Fruit fly (Drosophila melanogaster) whole organism, prepupa: Measurements from ENCODE around the gene CenB1A.

Experiments used
- Blimp-1 ChIP-seq: fragments of 200-800 bp; sonication (Bioruptor generic); optimal IDR thresholded peaks from 3 replicates; lab custom pipeline; 2017; ENCODE audit warnings: missing biosample characterization, missing genetic modification characterization, mild to moderate bottlenecking, moderate library complexity, missing genetic modification reagents
- CG10669 ChIP-seq: fragments of 200-800 bp; sonication (Bioruptor generic); optimal IDR thresholded peaks from 3 replicates; lab custom pipeline; 2018; ENCODE audit warnings: missing biosample characterization, mild to moderate bottlenecking, missing genetic modification characterization, moderate library complexity
- CG11294 ChIP-seq: fragments of 200-800 bp; sonication (Bioruptor generic); IDR thresholded peaks from 2 replicates; pipeline ENCODE4 v1.3.6; 2022; ENCODE audit warnings: missing biosample characterization, missing genetic modification characterization
- CG11762 ChIP-seq: fragments of 200-800 bp; sonication (Bioruptor generic); optimal IDR thresholded peaks from 3 replicates; lab custom pipeline; 2016; ENCODE audit warnings: missing biosample characterization, missing genetic modification characterization; ENCODE audit not compliant: insufficient read depth
- CG11902 ChIP-seq: fragments of 200-800 bp; sonication (Bioruptor generic); optimal IDR thresholded peaks from 3 replicates; lab custom pipeline; 2016; ENCODE audit warnings: missing biosample characterization, missing genetic modification characterization
- CG15336 ChIP-seq: fragments of 200-800 bp; sonication (Bioruptor generic); IDR thresholded peaks from 2 replicates; pipeline ENCODE4 v1.3.6; 2022; ENCODE audit warnings: missing biosample characterization, missing genetic modification characterization
- CG1621 ChIP-seq: fragments of 200-800 bp; sonication (Bioruptor generic); optimal IDR thresholded peaks from 3 replicates; lab custom pipeline; 2018; ENCODE audit warnings: missing biosample characterization, mild to moderate bottlenecking, missing genetic modification characterization
- CG16779 ChIP-seq: fragments of 200-800 bp; sonication (Bioruptor generic); optimal IDR thresholded peaks from 3 replicates; lab custom pipeline; 2017; ENCODE audit warnings: missing biosample characterization, mild to moderate bottlenecking, missing genetic modification characterization
- CG3032 ChIP-seq: fragments of 200-800 bp; optimal IDR thresholded peaks from 2 replicates; lab custom pipeline; 2019; ENCODE audit warnings: missing biosample characterization, mild to moderate bottlenecking, missing genetic modification characterization, moderate library complexity
- CG32006 ChIP-seq: fragments of 200-800 bp; sonication (Bioruptor generic); optimal IDR thresholded peaks from 3 replicates; lab custom pipeline; 2017; ENCODE audit warnings: missing biosample characterization, mild to moderate bottlenecking, missing genetic modification characterization
- CG6792 ChIP-seq: fragments of 200-800 bp; sonication (Bioruptor generic); optimal IDR thresholded peaks from 3 replicates; lab custom pipeline; 2016; ENCODE audit warnings: missing biosample characterization, missing genetic modification characterization
- CG6854 ChIP-seq: fragments of 200-800 bp; sonication (Bioruptor generic); optimal IDR thresholded peaks from 2 replicates; lab custom pipeline; 2017; ENCODE audit warnings: missing biosample characterization, mild to moderate bottlenecking, missing genetic modification characterization
- CG7368 ChIP-seq: fragments of 200-800 bp; sonication (Bioruptor generic); optimal IDR thresholded peaks from 3 replicates; lab custom pipeline; 2016; ENCODE audit warnings: missing biosample characterization, missing genetic modification characterization
- CG8119 ChIP-seq: fragments of 200-800 bp; sonication (Bioruptor generic); IDR thresholded peaks from 3 replicates; pipeline ENCODE4 v1.3.6; 2022; ENCODE audit warnings: missing biosample characterization, missing genetic modification characterization
- CG8319 ChIP-seq: fragments of 200-800 bp; sonication (Bioruptor generic); optimal IDR thresholded peaks from 3 replicates; lab custom pipeline; 2016; ENCODE audit warnings: missing biosample characterization, missing genetic modification characterization
- CG8632 ChIP-seq: fragments of 200-800 bp; sonication (Bioruptor generic); optimal IDR thresholded peaks from 3 replicates; lab custom pipeline; 2016; ENCODE audit warnings: missing biosample characterization, missing genetic modification characterization
- CG9139 ChIP-seq: fragments of 200-800 bp; sonication (Bioruptor generic); optimal IDR thresholded peaks from 3 replicates; lab custom pipeline; 2017; ENCODE audit warnings: missing biosample characterization, mild to moderate bottlenecking, missing genetic modification characterization
- Eip93F ChIP-seq: fragments of 200-800 bp; sonication (Bioruptor generic); optimal IDR thresholded peaks from 2 replicates; lab custom pipeline; 2016; ENCODE audit warnings: missing biosample characterization, mild to moderate bottlenecking, missing genetic modification characterization
- Ets21C ChIP-seq: fragments of 200-800 bp; sonication (Bioruptor generic); optimal IDR thresholded peaks from 3 replicates; lab custom pipeline; 2016; ENCODE audit warnings: missing biosample characterization, missing genetic modification characterization
- Ets96B ChIP-seq: fragments of 200-800 bp; optimal IDR thresholded peaks from 2 replicates; lab custom pipeline; 2019; ENCODE audit warnings: missing biosample characterization, mild to moderate bottlenecking, missing genetic modification characterization, moderate library complexity
- Hr38 ChIP-seq: sonication (Bioruptor generic); optimal IDR thresholded peaks from 2 replicates; lab custom pipeline; 2016; ENCODE audit warnings: missing biosample characterization, missing genetic modification characterization
- Hr4 ChIP-seq: fragments of 200-800 bp; sonication (Bioruptor generic); optimal IDR thresholded peaks from 3 replicates; lab custom pipeline; 2016; ENCODE audit warnings: missing biosample characterization, missing genetic modification characterization
- Met ChIP-seq: fragments of 200-800 bp; sonication (Bioruptor generic); optimal IDR thresholded peaks from 3 replicates; lab custom pipeline; 2016; ENCODE audit warnings: missing biosample characterization, missing genetic modification characterization
- OdsH ChIP-seq: fragments of 200-800 bp; sonication (Bioruptor generic); optimal IDR thresholded peaks from 3 replicates; lab custom pipeline; 2016; ENCODE audit warnings: missing biosample characterization, missing genetic modification characterization
- Smox ChIP-seq: fragments of 200-800 bp; sonication (Bioruptor generic); optimal IDR thresholded peaks from 3 replicates; lab custom pipeline; 2016; ENCODE audit warnings: missing biosample characterization, missing genetic modification characterization
- Sox102F ChIP-seq: fragments of 200-800 bp; sonication (Bioruptor generic); optimal IDR thresholded peaks from 2 replicates; lab custom pipeline; 2016; ENCODE audit warnings: missing biosample characterization, mild to moderate bottlenecking, missing genetic modification characterization
- Sox14 ChIP-seq: fragments of 200-800 bp; sonication (Bioruptor generic); optimal IDR thresholded peaks from 3 replicates; lab custom pipeline; 2016; ENCODE audit warnings: missing biosample characterization, missing genetic modification characterization
- Sox15 ChIP-seq: fragments of 200-800 bp; sonication (Bioruptor generic); optimal IDR thresholded peaks from 3 replicates; lab custom pipeline; 2016; ENCODE audit warnings: missing biosample characterization, missing genetic modification characterization
- achi ChIP-seq: fragments of 200-800 bp; sonication (Bioruptor generic); optimal IDR thresholded peaks from 3 replicates; lab custom pipeline; 2016; ENCODE audit warnings: missing biosample characterization, missing genetic modification characterization
- acj6 ChIP-seq: fragments of 200-800 bp; sonication (Bioruptor generic); optimal IDR thresholded peaks from 3 replicates; lab custom pipeline; 2016; ENCODE audit warnings: missing biosample characterization, missing genetic modification characterization
- cyc ChIP-seq: fragments of 200-800 bp; sonication (Bioruptor generic); optimal IDR thresholded peaks from 3 replicates; lab custom pipeline; 2016; ENCODE audit warnings: missing biosample characterization, missing genetic modification characterization
- dsx ChIP-seq: fragments of 200-800 bp; optimal IDR thresholded peaks from 3 replicates; lab custom pipeline; 2019; ENCODE audit warnings: missing biosample characterization, mild to moderate bottlenecking, missing genetic modification characterization, moderate library complexity; ENCODE audit not compliant: poor library complexity, severe bottlenecking
- eg ChIP-seq: fragments of 200-800 bp; sonication (Bioruptor generic); IDR thresholded peaks from 3 replicates; pipeline ENCODE4 v1.3.6; 2022; ENCODE audit warnings: missing biosample characterization, missing genetic modification characterization
- esn ChIP-seq: fragments of 200-800 bp; sonication (Bioruptor generic); optimal IDR thresholded peaks from 2 replicates; lab custom pipeline; 2016; ENCODE audit warnings: missing biosample characterization, mild to moderate bottlenecking, missing genetic modification characterization, moderate library complexity
- fd85E ChIP-seq: fragments of 200-800 bp; sonication (Bioruptor generic); optimal IDR thresholded peaks from 3 replicates; lab custom pipeline; 2016; ENCODE audit warnings: missing biosample characterization, missing genetic modification characterization
- fkh ChIP-seq: fragments of 200-800 bp; sonication (Bioruptor generic); optimal IDR thresholded peaks from 3 replicates; lab custom pipeline; 2017; ENCODE audit warnings: missing biosample characterization, mild to moderate bottlenecking, missing genetic modification characterization, moderate library complexity
- lz ChIP-seq: fragments of 200-800 bp; sonication (Bioruptor generic); optimal IDR thresholded peaks from 3 replicates; lab custom pipeline; 2016; ENCODE audit warnings: missing biosample characterization, missing genetic modification characterization
- net ChIP-seq: fragments of 200-800 bp; sonication (Bioruptor generic); optimal IDR thresholded peaks from 3 replicates; lab custom pipeline; 2016; ENCODE audit warnings: missing biosample characterization, missing genetic modification characterization
- pdm3 ChIP-seq: fragments of 200-800 bp; sonication (Bioruptor generic); optimal IDR thresholded peaks from 3 replicates; lab custom pipeline; 2016; ENCODE audit warnings: missing biosample characterization, missing genetic modification characterization
- salr ChIP-seq, 2 experiments: fragments of 200-800 bp; sonication (Bioruptor generic); optimal IDR thresholded peaks; 3 replicates each; lab custom pipeline; 2016 to 2018; ENCODE audit warnings: missing biosample characterization in 2 of 2, missing genetic modification characterization in 2 of 2, mild to moderate bottlenecking in 1 of 2
- spab ChIP-seq: fragments of 200-800 bp; sonication (Bioruptor generic); optimal IDR thresholded peaks from 2 replicates; lab custom pipeline; 2017; ENCODE audit warnings: missing biosample characterization, mild to moderate bottlenecking, missing genetic modification characterization, missing genetic modification reagents
- ss ChIP-seq, 2 experiments: fragments of 200-800 bp; sonication (Bioruptor generic); optimal IDR thresholded peaks; 2 replicates in 1 of 2; 3 replicates in 1 of 2; lab custom pipeline; 2017 to 2018; ENCODE audit warnings: mild to moderate bottlenecking in 2 of 2, missing biosample characterization in 2 of 2, missing genetic modification characterization in 2 of 2, moderate library complexity in 1 of 2
- svp ChIP-seq: fragments of 200-800 bp; sonication (Bioruptor generic); peaks from one replicate; lab custom pipeline; 2016; ENCODE audit warnings: missing biosample characterization, missing genetic modification characterization
- topi ChIP-seq: fragments of 200-800 bp; sonication (Bioruptor generic); optimal IDR thresholded peaks from 3 replicates; lab custom pipeline; 2016; ENCODE audit warnings: missing biosample characterization, missing genetic modification characterization
- vri ChIP-seq: fragments of 200-800 bp; sonication (Bioruptor generic); optimal IDR thresholded peaks from 3 replicates; lab custom pipeline; 2016; ENCODE audit warnings: missing biosample characterization, mild to moderate bottlenecking, missing genetic modification characterization

CenB1A gene

DNA sequence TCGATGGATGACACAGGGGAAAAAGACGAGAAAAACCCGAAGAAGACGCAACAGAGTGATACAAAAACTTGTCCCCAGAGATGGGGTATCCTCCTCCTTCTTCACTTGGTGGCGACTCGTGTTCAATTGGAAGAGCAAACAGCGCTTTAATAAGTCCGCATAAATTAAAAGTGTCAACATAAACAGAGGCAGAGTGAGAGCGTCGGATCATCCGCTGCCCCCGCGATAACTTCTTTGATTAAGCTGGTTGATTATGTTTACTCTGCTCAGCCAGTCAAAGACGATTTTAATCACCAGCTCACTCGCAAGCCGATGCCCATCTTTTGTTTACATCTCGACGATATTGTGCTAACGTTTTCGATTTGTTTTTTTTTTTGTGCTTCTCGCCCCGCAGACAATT is 1.7 kb downstream of the CenB1A start (continued):
- TF ChIP-seq CG32006 (GFP tag; lab: Kevin White, UChicago) (no peak), net (GFP tag; lab: Kevin White, UChicago) (no peak), lz (GFP tag; lab: Kevin White, UChicago) (no peak), CG1621 (tag; lab: Kevin White, UChicago) (no peak), spab (GFP tag; lab: Kevin White, UChicago) (no peak), CG16779 (no peak), vri (GFP tag; lab: Kevin White, UChicago) (no peak), CG11762 (no peak), esn (GFP tag; lab: Kevin White, UChicago) (no peak), Sox15 (GFP tag; lab: Kevin White, UChicago) (no peak), Eip93F (GFP tag; lab: Kevin White, UChicago) (no peak), Sox102F (GFP tag; lab: Kevin White, UChicago) (no peak), CG8632 (GFP tag; lab: Kevin White, UChicago) (no peak), CG9139 (GFP tag; lab: Kevin White, UChicago) (no peak), Met (GFP tag; lab: Kevin White, UChicago) (no peak), Ets96B (tag; lab: Kevin White, UChicago) (no peak), achi (no peak), Hr4 (GFP tag; lab: Kevin White, UChicago) (no peak), CG6854 (peak; percentile 32), ss (GFP tag; optimal IDR thresholded peaks at IDR 0.05; lab: Kevin White, UChicago) (peak in 1 of 2 experiments; percentile 36), pdm3 (GFP tag; lab: Kevin White, UChicago) (no peak), OdsH (GFP tag; lab: Kevin White, UChicago) (no peak), Sox14 (no peak), topi (GFP tag; lab: Kevin White, UChicago) (no peak), Blimp-1 (GFP tag; lab: Kevin White, UChicago) (no peak), CG8319 (GFP tag; lab: Kevin White, UChicago) (no peak), Smox (GFP tag; lab: Kevin White, UChicago) (no peak), fd85E (GFP tag; lab: Kevin White, UChicago) (no peak), eg (GFP tag; lab: Robert Waterston, UW) (no peak)
- TF ChIP-seq, all 60 proteins: peak for 8

DNA sequence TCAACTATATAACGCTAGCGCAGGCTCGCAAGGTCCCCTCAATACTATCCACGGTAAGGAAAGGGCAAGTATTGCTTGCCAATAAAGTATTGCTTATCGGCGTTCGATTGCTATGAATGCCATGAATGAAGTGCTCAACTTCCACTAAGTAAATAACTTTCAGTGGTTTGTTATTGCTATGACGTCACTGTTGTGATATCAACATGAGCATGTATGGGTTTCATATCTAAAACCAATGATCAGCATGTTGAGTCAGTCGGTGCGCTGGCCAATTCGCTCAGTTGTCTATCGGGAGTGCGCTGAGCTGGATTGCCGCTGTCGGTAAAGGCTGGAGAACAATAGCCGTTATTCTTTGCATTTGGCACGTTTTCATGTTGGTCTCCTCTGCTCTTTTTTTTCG is 2.7 kb downstream of the CenB1A start:
- TF ChIP-seq svp (GFP tag; lab: Kevin White, UChicago) (no peak), Sox102F (GFP tag; lab: Kevin White, UChicago) (no peak), CG11294 (GFP tag; lab: Robert Waterston, UW) (no peak), Hr38 (GFP tag; lab: Kevin White, UChicago) (no peak), fkh (GFP tag; lab: Kevin White, UChicago) (peak; percentile 76), CG11762 (no peak)
- TF ChIP-seq, all 60 proteins: peak for 1

DNA sequence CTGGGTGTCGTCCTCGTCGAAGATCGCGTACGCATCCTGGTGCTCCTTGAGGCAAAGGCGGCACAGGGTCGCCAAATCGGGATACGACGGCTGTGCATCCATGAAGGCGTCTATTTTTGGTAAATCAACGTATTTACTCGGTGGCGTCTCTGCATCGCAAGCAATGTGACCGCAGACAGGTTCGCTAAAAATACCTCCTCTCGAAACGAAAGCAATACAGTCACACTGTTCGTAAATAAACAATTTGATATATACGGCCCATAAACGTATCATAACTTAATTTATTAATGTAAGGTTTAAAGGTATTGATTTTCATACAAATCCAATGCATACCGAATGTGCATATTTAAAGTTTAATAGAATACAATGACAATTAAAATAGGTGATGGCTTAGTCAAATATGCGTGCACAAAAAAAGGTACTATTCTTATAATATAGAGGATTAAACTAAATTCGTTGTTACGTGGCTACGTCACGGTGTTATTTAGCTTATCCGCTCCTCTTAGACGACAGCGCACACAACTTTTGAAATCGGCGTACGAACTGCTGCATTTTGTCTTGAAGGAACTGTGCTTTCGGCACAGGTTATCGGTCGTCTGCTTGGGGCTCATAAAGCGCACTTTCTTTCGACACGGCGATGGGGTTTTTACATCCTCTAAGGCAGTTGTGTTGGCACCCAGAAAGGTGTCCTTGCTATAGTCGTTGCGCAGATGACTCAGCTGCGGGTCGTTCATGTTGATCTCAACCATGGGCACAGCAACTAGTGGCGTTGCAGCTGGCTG is 8.2 kb downstream of the CenB1A start, which contains the start of gene CG31365:
Gene CG31365 (minus strand): TSS at position 182 of the 782 bp plus-strand sequence.
- no peak for TF ChIP-seq CG10669 (GFP tag; lab: Kevin White, UChicago)
- TF ChIP-seq vri (GFP tag; lab: Kevin White, UChicago) = no peak
- TF ChIP-seq OdsH (GFP tag; lab: Kevin White, UChicago) = no peak
- TF ChIP-seq CG3032 = no peak
- TF ChIP-seq CG11294 (GFP tag; lab: Robert Waterston, UW) = no peak
- no peak for TF ChIP-seq Eip93F (GFP tag; lab: Kevin White, UChicago)
- TF ChIP-seq Sox15 (GFP tag; lab: Kevin White, UChicago) = no peak
- no peak for TF ChIP-seq CG8119
- no peak for TF ChIP-seq cyc (GFP tag; lab: Kevin White, UChicago)
- TF ChIP-seq salr (GFP tag; optimal IDR thresholded peaks at IDR 0.05; lab: Kevin White, UChicago) = no peak
- no peak for TF ChIP-seq CG6792 (GFP tag; lab: Kevin White, UChicago)
- no peak for TF ChIP-seq CG6854
- TF ChIP-seq esn (GFP tag; lab: Kevin White, UChicago) = peak; percentile 49
- TF ChIP-seq dsx (GFP tag; lab: Kevin White, UChicago) = no peak
- TF ChIP-seq fkh (GFP tag; lab: Kevin White, UChicago) = peak; percentile 99
- no peak for TF ChIP-seq Sox14
- peak; percentile 10 for TF ChIP-seq CG1621 (tag; lab: Kevin White, UChicago)
- no peak for TF ChIP-seq fd85E (GFP tag; lab: Kevin White, UChicago)
- no peak for TF ChIP-seq CG11902 (GFP tag; lab: Kevin White, UChicago)
- TF ChIP-seq Hr4 (GFP tag; lab: Kevin White, UChicago) = no peak
- no peak for TF ChIP-seq CG15336 (GFP tag; lab: Robert Waterston, UW)
- TF ChIP-seq svp (GFP tag; lab: Kevin White, UChicago) = peak; percentile 93
- TF ChIP-seq acj6 = no peak
- TF ChIP-seq lz (GFP tag; lab: Kevin White, UChicago) = no peak
- TF ChIP-seq CG7368 = no peak
- TF ChIP-seq Blimp-1 (GFP tag; lab: Kevin White, UChicago) = no peak
- TF ChIP-seq Ets21C (GFP tag; lab: Kevin White, UChicago) = no peak
